Worm (Caenorhabditis elegans) whole organism, young adult: ENCODE results near the gene fbxb-21.

Source experiments
- B0019.2 ChIP-seq: fragments of 200-800 bp; sonication (Bioruptor generic); conservative IDR thresholded peaks from 2 replicates; pipeline ENCODE4 v1.3.6; 2022; ENCODE audit warnings: missing genetic modification reagents, missing genetic modification characterization, missing compliant biosample characterization
- B0261.1 ChIP-seq: sonication (generic microtip); optimal IDR thresholded peaks from 2 replicates; lab custom pipeline; 2016; ENCODE audit warnings: mild to moderate bottlenecking, missing genetic modification characterization, moderate library complexity, missing compliant biosample characterization
- C06A6.2 ChIP-seq: fragments of 200-800 bp; sonication (Bioruptor generic); conservative IDR thresholded peaks from 2 replicates; pipeline ENCODE4 v1.3.6; 2022; ENCODE audit warnings: missing genetic modification characterization, missing compliant biosample characterization
- F52B5.7 ChIP-seq: sonication (generic microtip); optimal IDR thresholded peaks from 2 replicates; lab custom pipeline; 2016; ENCODE audit warnings: mild to moderate bottlenecking, missing genetic modification characterization, missing compliant biosample characterization
- Y53G8AR.9 ChIP-seq: fragments of 200-800 bp; sonication (Bioruptor generic); conservative IDR thresholded peaks from 2 replicates; pipeline ENCODE4 v1.3.6; 2022; ENCODE audit warnings: missing genetic modification reagents, missing genetic modification characterization, missing compliant biosample characterization
- ama-1 ChIP-seq, 3 experiments: fragments of 150-350 bp in 1 of 3; sonication (generic microtip) in 2 of 3; optimal IDR thresholded peaks; 2 replicates each; lab custom pipeline; 2014 to 2018; ENCODE audit warnings: missing biosample characterization in 2 of 3, missing genetic modification characterization in 2 of 3, missing genetic modification reagents in 2 of 3
- atf-7 ChIP-seq: sonication (generic microtip); optimal IDR thresholded peaks from 2 replicates; lab custom pipeline; 2017; ENCODE audit warnings: mild to moderate bottlenecking, missing genetic modification characterization, missing compliant biosample characterization
- attf-3 ChIP-seq: fragments of 200-800 bp; sonication (Bioruptor generic); conservative IDR thresholded peaks from 2 replicates; pipeline ENCODE4 v1.3.6; 2022; ENCODE audit warnings: missing genetic modification reagents, missing genetic modification characterization, missing compliant biosample characterization
- bed-2 ChIP-seq: fragments of 200-800 bp; sonication (Bioruptor generic); IDR thresholded peaks from 2 replicates; pipeline ENCODE4 v1.3.6; 2022; ENCODE audit warnings: missing genetic modification reagents, missing genetic modification characterization, missing compliant biosample characterization
- ccch-3 ChIP-seq: fragments of 200-800 bp; sonication (Bioruptor generic); optimal IDR thresholded peaks from 2 replicates; lab custom pipeline; 2018; ENCODE audit warnings: mild to moderate bottlenecking, missing genetic modification characterization, missing compliant biosample characterization
- cebp-1 ChIP-seq, 2 experiments: fragments of 200-800 bp in 1 of 2; sonication (Bioruptor generic) in 1 of 2; sonication (generic microtip) in 1 of 2; IDR thresholded peaks in 1 of 2; optimal IDR thresholded peaks in 1 of 2; 2 replicates each; pipeline versions ENCODE4 v1.3.6 to Lab custom; 2017 to 2022; ENCODE audit warnings: missing compliant biosample characterization in 2 of 2, missing genetic modification characterization in 2 of 2, mild to moderate bottlenecking in 1 of 2, missing genetic modification reagents in 1 of 2, moderate library complexity in 1 of 2
- cebp-2 ChIP-seq: fragments of 200-800 bp; sonication (Bioruptor generic); IDR thresholded peaks from 2 replicates; pipeline ENCODE4 v1.3.6; 2022; ENCODE audit warnings: missing genetic modification characterization, missing compliant biosample characterization
- ceh-27 ChIP-seq: fragments of 200-800 bp; sonication (Bioruptor generic); optimal IDR thresholded peaks from 2 replicates; lab custom pipeline; 2018; ENCODE audit warnings: mild to moderate bottlenecking, missing genetic modification characterization, moderate library complexity, missing compliant biosample characterization
- die-1 ChIP-seq: sonication (generic microtip); optimal IDR thresholded peaks from 2 replicates; lab custom pipeline; 2016; ENCODE audit warnings: missing genotype, mild to moderate bottlenecking, missing genetic modification characterization, missing compliant biosample characterization
- ets-4 ChIP-seq: fragments of 200-800 bp; sonication (Bioruptor generic); optimal IDR thresholded peaks from 2 replicates; lab custom pipeline; 2018; ENCODE audit warnings: mild to moderate bottlenecking, missing genetic modification characterization, missing compliant biosample characterization
- fkh-3 ChIP-seq: sonication (generic microtip); optimal IDR thresholded peaks from 2 replicates; lab custom pipeline; 2016; ENCODE audit warnings: mild to moderate bottlenecking, missing genetic modification characterization, missing compliant biosample characterization
- hmg-1.2 ChIP-seq: fragments of 200-800 bp; sonication (Bioruptor generic); IDR thresholded peaks from 2 replicates; pipeline ENCODE4 v1.3.6; 2022; ENCODE audit warnings: missing genetic modification reagents, missing genetic modification characterization, missing compliant biosample characterization
- lag-1 ChIP-seq: fragments of 200-800 bp; sonication (Bioruptor generic); IDR thresholded peaks from 2 replicates; pipeline ENCODE4 v1.3.6; 2022; ENCODE audit warnings: missing genetic modification reagents, missing genetic modification characterization, missing compliant biosample characterization
- lin-35 ChIP-seq, 3 experiments: fragments of 150-350 bp in 2 of 3; sonication (generic microtip) in 1 of 3; optimal IDR thresholded peaks; 2 replicates each; lab custom pipeline; 2014 to 2018; ENCODE audit warnings: missing biosample characterization in 3 of 3, missing genetic modification characterization in 3 of 3, missing genetic modification reagents in 3 of 3
- madf-10 ChIP-seq: sonication (generic microtip); optimal IDR thresholded peaks from 2 replicates; lab custom pipeline; 2016; ENCODE audit warnings: mild to moderate bottlenecking, missing genetic modification characterization, missing compliant biosample characterization
- mes-4 ChIP-seq: sonication (generic microtip); optimal IDR thresholded peaks from 2 replicates; lab custom pipeline; 2016; ENCODE audit warnings: missing genotype, missing genetic modification characterization, missing compliant biosample characterization
- mxl-1 ChIP-seq: sonication (generic microtip); optimal IDR thresholded peaks from 2 replicates; lab custom pipeline; 2016; ENCODE audit warnings: missing genetic modification characterization, missing compliant biosample characterization
- nfyb-1 ChIP-seq: fragments of 200-800 bp; sonication (Bioruptor generic); IDR thresholded peaks from 2 replicates; pipeline ENCODE4 v1.3.6; 2022; ENCODE audit warnings: missing genetic modification reagents, missing genetic modification characterization, missing compliant biosample characterization
- nhr-80 ChIP-seq: sonication (generic microtip); optimal IDR thresholded peaks from 2 replicates; lab custom pipeline; 2016; ENCODE audit warnings: missing genetic modification characterization, missing compliant biosample characterization
- nhr-90 ChIP-seq: sonication (generic microtip); optimal IDR thresholded peaks from 2 replicates; lab custom pipeline; 2016; ENCODE audit warnings: missing genotype, mild to moderate bottlenecking, missing genetic modification characterization, missing compliant biosample characterization
- sdz-38 ChIP-seq: sonication (generic microtip); optimal IDR thresholded peaks from 2 replicates; lab custom pipeline; 2016; ENCODE audit warnings: missing genotype, missing genetic modification characterization, missing compliant biosample characterization
- snpc-1.1 ChIP-seq: sonication (generic microtip); optimal IDR thresholded peaks from 2 replicates; lab custom pipeline; 2017; ENCODE audit warnings: missing genetic modification characterization, mild to moderate bottlenecking, missing compliant biosample characterization, antibody characterized with exemption, moderate library complexity, missing genotype, missing genetic modification reagents; ENCODE audit not compliant: insufficient read depth
- snpc-3.4 ChIP-seq: sonication (generic microtip); optimal IDR thresholded peaks from 2 replicates; lab custom pipeline; 2017; ENCODE audit warnings: missing genetic modification characterization, mild to moderate bottlenecking, missing compliant biosample characterization, antibody characterized with exemption, moderate library complexity, missing genotype, missing genetic modification reagents
- snpc-4 ChIP-seq, 5 experiments: fragments of 150-350 bp in 1 of 5; sonication (generic microtip) in 4 of 5; optimal IDR thresholded peaks; 2 replicates each; lab custom pipeline; 2014 to 2018; ENCODE audit warnings: missing genetic modification characterization in 5 of 5, missing biosample characterization in 3 of 5, antibody characterized with exemption in 2 of 5, mild to moderate bottlenecking in 2 of 5, missing compliant biosample characterization in 2 of 5, missing genotype in 2 of 5, moderate library complexity in 2 of 5, missing genetic modification reagents in 1 of 5
- unc-130 ChIP-seq: sonication (generic microtip); optimal IDR thresholded peaks from 2 replicates; lab custom pipeline; 2016; ENCODE audit warnings: missing genetic modification reagents, missing genetic modification characterization, missing compliant biosample characterization
- zfh-2 ChIP-seq: fragments of 200-800 bp; sonication (Bioruptor generic); conservative IDR thresholded peaks from 2 replicates; pipeline ENCODE4 v1.3.6; 2022; ENCODE audit warnings: missing genetic modification reagents, missing genetic modification characterization, missing compliant biosample characterization
- ztf-18 ChIP-seq: sonication (generic microtip); optimal IDR thresholded peaks from 2 replicates; lab custom pipeline; 2016; ENCODE audit warnings: missing genotype, mild to moderate bottlenecking, missing genetic modification characterization, missing compliant biosample characterization
- ztf-6 ChIP-seq: fragments of 200-800 bp; sonication (Bioruptor generic); IDR thresholded peaks from 2 replicates; pipeline ENCODE4 v1.3.6; 2022; ENCODE audit warnings: missing genetic modification reagents, missing genetic modification characterization, missing compliant biosample characterization

Gene fbxb-21

DNA sequence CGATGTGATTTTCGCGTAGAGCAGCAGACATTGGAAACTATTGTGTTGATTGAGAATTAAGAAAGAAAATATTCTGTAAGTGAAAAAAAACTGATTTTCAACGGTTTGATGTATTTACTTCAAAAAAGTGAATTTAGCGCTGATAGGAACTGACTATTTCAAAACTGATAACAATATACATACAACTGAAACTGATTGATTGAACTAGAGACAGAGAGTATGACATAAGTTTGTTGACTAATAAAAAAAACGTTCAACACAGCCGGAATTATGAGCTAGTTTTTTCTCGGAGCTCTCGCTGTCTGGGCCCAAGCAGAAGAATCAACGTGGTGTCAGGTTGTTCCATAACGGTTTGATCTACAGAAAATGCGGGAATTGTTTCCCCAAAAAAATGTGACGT is 34.7 kb downstream of the fbxb-21 start, which contains the start of gene fbxa-164:
fbxa-164 (minus strand) TSS at position 101 of the 400 bp plus-strand sequence.
- TF ChIP-seq snpc-1.1 = no peak
- TF ChIP-seq mxl-1 (tag; lab: Kevin White, UChicago) = no peak
- no peak for TF ChIP-seq lag-1 (GFP tag; lab: Robert Waterston, UW)
- no peak for TF ChIP-seq snpc-4 (GFP tag; optimal IDR thresholded peaks at IDR 0.05; lab: Kevin White, UChicago)
- TF ChIP-seq snpc-4 (tag; optimal IDR thresholded peaks at IDR 0.05; lab: Kevin White, UChicago) = no peak
- TF ChIP-seq nhr-90 = no peak
- TF ChIP-seq atf-7 = no peak
- no peak for TF ChIP-seq B0019.2 (GFP tag; lab: Robert Waterston, UW)
- TF ChIP-seq unc-130 (GFP tag; lab: Kevin White, UChicago) = no peak
- TF ChIP-seq Y53G8AR.9 = no peak
- no peak for TF ChIP-seq C06A6.2 (GFP tag; lab: Robert Waterston, UW)
- no peak for TF ChIP-seq attf-3 (GFP tag; lab: Robert Waterston, UW)
- TF ChIP-seq fkh-3 (tag; lab: Kevin White, UChicago) = no peak
- TF ChIP-seq ztf-18 (tag; lab: Kevin White, UChicago) = no peak
- no peak for TF ChIP-seq F52B5.7
- no peak for TF ChIP-seq cebp-2
- TF ChIP-seq bed-2 = no peak
- no peak for TF ChIP-seq die-1 (tag; lab: Kevin White, UChicago)
- no peak for TF ChIP-seq ztf-6 (GFP tag; lab: Robert Waterston, UW)
- TF ChIP-seq zfh-2 = no peak

ce11 chrII:1610630-1611029 is 38.0 kb downstream of the fbxb-21 start, which contains the start of gene fbxa-163:
Gene fbxa-163, minus strand, starts transcription at chrII:1610730.
- no peak for TF ChIP-seq ama-1 (optimal IDR thresholded peaks at IDR 0.05; lab: Kevin White, UChicago)
- TF ChIP-seq ama-1 (GFP tag; optimal IDR thresholded peaks at IDR 0.05; lab: Kevin White, UChicago) = no peak
- no peak for TF ChIP-seq snpc-3.4 (tag; lab: Kevin White, UChicago)
- no peak for TF ChIP-seq die-1 (tag; lab: Kevin White, UChicago)
- no peak for TF ChIP-seq madf-10 (tag; lab: Kevin White, UChicago)
- TF ChIP-seq sdz-38 (tag; lab: Kevin White, UChicago) = no peak
- TF ChIP-seq B0261.1 (tag; lab: Kevin White, UChicago) = no peak
- no peak for TF ChIP-seq ceh-27
- TF ChIP-seq ets-4 = no peak
- TF ChIP-seq snpc-4 (GFP tag; optimal IDR thresholded peaks at IDR 0.05; lab: Kevin White, UChicago) = no peak
- TF ChIP-seq snpc-4 (tag; optimal IDR thresholded peaks at IDR 0.05; lab: Kevin White, UChicago) = no peak
- TF ChIP-seq mes-4 (tag; lab: Kevin White, UChicago) = no peak
- no peak for TF ChIP-seq cebp-2

DNA sequence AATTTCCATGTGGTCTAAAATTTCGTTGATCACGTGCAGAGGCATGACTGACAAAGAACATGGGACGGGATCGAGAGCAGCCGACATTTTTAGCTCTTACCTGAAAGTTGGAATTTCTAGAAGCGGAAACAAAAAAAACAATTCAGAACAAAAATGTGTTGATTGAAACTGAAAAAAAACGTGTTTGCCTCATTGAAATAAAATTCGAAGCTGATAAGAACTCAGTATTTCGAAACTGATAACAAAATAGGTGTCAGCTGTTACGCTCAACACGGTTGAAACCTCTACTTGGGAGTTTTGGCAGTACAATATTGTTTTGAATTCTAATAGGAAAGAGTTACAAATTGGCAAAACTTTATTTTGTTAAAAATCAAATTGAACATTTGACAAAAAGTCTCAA is 39.8 kb downstream of the fbxb-21 start:
- TF ChIP-seq nfyb-1 (GFP tag; lab: Robert Waterston, UW) (no peak), nhr-80 (tag; lab: Kevin White, UChicago) (peak; percentile 47), cebp-1 (GFP tag; IDR thresholded peaks at IDR 0.05; lab: Robert Waterston, UW) (no peak), cebp-1 (tag; optimal IDR thresholded peaks at IDR 0.05; lab: Kevin White, UChicago) (peak; percentile 83)

ce11 chrII:1607575-1607974 is 41.1 kb downstream of the fbxb-21 start:
- TF ChIP-seq snpc-1.1 (no peak), ccch-3 (GFP tag; lab: Kevin White, UChicago) (no peak), madf-10 (tag; lab: Kevin White, UChicago) (no peak), nhr-80 (tag; lab: Kevin White, UChicago) (peak; percentile 40)

DNA sequence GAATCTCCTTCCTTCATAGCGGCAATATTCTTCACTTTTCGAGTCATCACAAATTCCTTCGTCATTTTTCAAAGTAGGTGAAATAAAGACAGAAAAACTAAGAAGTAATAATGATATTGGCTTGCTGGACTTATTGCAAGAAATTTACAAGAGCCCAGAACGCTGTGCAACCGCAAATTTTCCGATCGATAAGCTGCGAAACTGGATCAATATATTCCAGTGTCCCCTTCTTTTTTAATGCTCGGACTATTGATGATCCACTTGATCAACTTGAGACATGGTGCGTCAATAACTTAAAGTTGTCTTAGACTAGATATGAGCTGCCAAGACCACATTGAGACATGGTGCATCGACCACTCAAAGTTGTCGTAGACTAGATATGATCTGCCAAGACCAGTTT is 42.6 kb downstream of the fbxb-21 start, which contains the start of gene bath-33:
bath-33 (minus strand) TSS at position 101 of the 400 bp plus-strand sequence.
- TF ChIP-seq atf-7 = no peak
- no peak for TF ChIP-seq hmg-1.2 (GFP tag; lab: Robert Waterston, UW)
- TF ChIP-seq lin-35 (GFP tag; optimal IDR thresholded peaks at IDR 0.05; lab: Kevin White, UChicago) = no peak
